Worm (Caenorhabditis elegans): Measurements from ENCODE around the gene hmg-12.

- TF ChIP-seq arid-1 (GFP tag; conservative IDR thresholded peaks at IDR 0.05) (no peak), aha-1 (tag) (no peak), nhr-76 (tag; optimal IDR thresholded peaks at IDR 0.05) (no peak)
Measured at ce11 chrII:11888150-11888549, 28.2 kb upstream of the hmg-12 start.

Measured in whole organism, L4 larva.